Worm (Caenorhabditis elegans): Measurements from ENCODE around the gene tat-2.

tat-2 gene

ce11 chrIV:4885435-4885834 is 38.7 kb upstream of the tat-2 start:
- TF ChIP-seq mxl-2 (GFP tag; conservative IDR thresholded peaks at IDR 0.05) (no peak), D1046.2 (GFP tag; IDR thresholded peaks at IDR 0.05) (no peak), F26F4.8 (GFP tag; conservative IDR thresholded peaks at IDR 0.05) (peak; percentile 66; the same call in 1 of the 2 replicates), pha-4 (GFP tag; IDR thresholded peaks at IDR 0.05) (no peak), pha-4 (tag; optimal IDR thresholded peaks at IDR 0.05) (no peak), hlh-30 (tag; optimal IDR thresholded peaks at IDR 0.05; ENCODE audit: insufficient read depth) (no peak), lin-13 (GFP tag; optimal IDR thresholded peaks at IDR 0.05) (no peak), nhr-76 (tag; optimal IDR thresholded peaks at IDR 0.05) (no peak), nhr-48 (tag; optimal IDR thresholded peaks at IDR 0.05) (no peak), snpc-1.2 (GFP tag; IDR thresholded peaks at IDR 0.05) (peak; percentile 96)

- no peak for TF ChIP-seq daf-16 (GFP tag; optimal IDR thresholded peaks at IDR 0.05)
- TF ChIP-seq daf-16 (tag; optimal IDR thresholded peaks at IDR 0.05), result no peak
- no peak for TF ChIP-seq lim-7 (GFP tag; IDR thresholded peaks at IDR 0.05)
- no peak for TF ChIP-seq ceh-44 (GFP tag; IDR thresholded peaks at IDR 0.05)
- no peak for TF ChIP-seq saeg-2 (GFP tag; IDR thresholded peaks at IDR 0.05)
- TF ChIP-seq tag-97 (GFP tag; IDR thresholded peaks at IDR 0.05), result no peak
- no peak for TF ChIP-seq F10B5.3 (tag; optimal IDR thresholded peaks at IDR 0.05)
- TF ChIP-seq nhr-28 (tag; optimal IDR thresholded peaks at IDR 0.05), result no peak
- TF ChIP-seq hmg-1.1 (GFP tag; IDR thresholded peaks at IDR 0.05), result no peak
Measured at ce11 chrIV:4883984-4884383, 37.3 kb upstream of the tat-2 start, which contains the start of gene str-166. TSS of gene str-166 (plus strand) at chrIV:4884284.

- TF ChIP-seq pqm-1 (tag; optimal IDR thresholded peaks at IDR 0.05), result no peak
- TF ChIP-seq nhr-102 (tag; optimal IDR thresholded peaks at IDR 0.05), result peak; percentile 81
- TF ChIP-seq lin-38 (GFP tag; IDR thresholded peaks at IDR 0.05), result no peak; the same call in none of the 2 replicates
- no peak for TF ChIP-seq Y105C5A.15 (GFP tag; IDR thresholded peaks at IDR 0.05)
- no peak for TF ChIP-seq nhr-41 (GFP tag; IDR thresholded peaks at IDR 0.05)
- no peak for TF ChIP-seq fkh-10 (GFP tag; optimal IDR thresholded peaks at IDR 0.05)
- TF ChIP-seq nhr-111 (GFP tag; optimal IDR thresholded peaks at IDR 0.05), result no peak
- TF ChIP-seq nhr-48 (tag; optimal IDR thresholded peaks at IDR 0.05), result peak; percentile 52
- no peak for TF ChIP-seq egl-27 (tag; optimal IDR thresholded peaks at IDR 0.05)
- no peak for TF ChIP-seq ceh-28 (tag; optimal IDR thresholded peaks at IDR 0.05)
- no peak for TF ChIP-seq saeg-2 (GFP tag; IDR thresholded peaks at IDR 0.05)
- TF ChIP-seq lin-13 (GFP tag; optimal IDR thresholded peaks at IDR 0.05), result peak; percentile 48
- TF ChIP-seq F10B5.3 (tag; optimal IDR thresholded peaks at IDR 0.05), result peak; percentile 18
- TF ChIP-seq madf-5 (GFP tag; IDR thresholded peaks at IDR 0.05), result no peak
- no peak for TF ChIP-seq nhr-76 (tag; optimal IDR thresholded peaks at IDR 0.05)
- TF ChIP-seq unc-130 (GFP tag; optimal IDR thresholded peaks at IDR 0.05), result peak; percentile 58
- peak; percentile 100 for TF ChIP-seq snpc-1.2 (GFP tag; IDR thresholded peaks at IDR 0.05)
- no peak for TF ChIP-seq sdz-12 (GFP tag; optimal IDR thresholded peaks at IDR 0.05)
- TF ChIP-seq daf-16 (GFP tag; optimal IDR thresholded peaks at IDR 0.05), result peak in 1 of 2 experiments; percentile 79
- TF ChIP-seq daf-16 (tag; optimal IDR thresholded peaks at IDR 0.05), result peak; percentile 37
- TF ChIP-seq daf-12 (tag; optimal IDR thresholded peaks at IDR 0.05), result no peak
- TF ChIP-seq spr-1 (tag; optimal IDR thresholded peaks at IDR 0.05), result peak; percentile 16
- peak; percentile 27 for TF ChIP-seq nhr-10 (tag; optimal IDR thresholded peaks at IDR 0.05)
- no peak for TF ChIP-seq ceh-62 (tag; optimal IDR thresholded peaks at IDR 0.05)
- peak; percentile 100 for TF ChIP-seq ceh-44 (GFP tag; IDR thresholded peaks at IDR 0.05)
- TF ChIP-seq zip-11 (GFP tag; IDR thresholded peaks at IDR 0.05), result no peak
- peak; percentile 71; the same call in 1 of the 2 replicates for TF ChIP-seq mdt-29 (GFP tag; IDR thresholded peaks at IDR 0.05)
- peak; percentile 94 for TF ChIP-seq aha-1 (tag)
- no peak for TF ChIP-seq T26A8.4 (GFP tag; IDR thresholded peaks at IDR 0.05)
- TF ChIP-seq ceh-82 (tag; optimal IDR thresholded peaks at IDR 0.05), result no peak
- TF ChIP-seq mxl-3 (GFP tag; optimal IDR thresholded peaks at IDR 0.05), result peak; percentile 73
- TF ChIP-seq rbr-2 (tag; optimal IDR thresholded peaks at IDR 0.05), result peak; percentile 57
- TF ChIP-seq arid-1 (GFP tag; conservative IDR thresholded peaks at IDR 0.05), result peak; percentile 61
- no peak for TF ChIP-seq zip-2 (tag; optimal IDR thresholded peaks at IDR 0.05)
- TF ChIP-seq hif-1 (tag; optimal IDR thresholded peaks at IDR 0.05), result no peak
- peak; percentile 94 for TF ChIP-seq F49E8.2 (tag; optimal IDR thresholded peaks at IDR 0.05; ENCODE audit: borderline replicate concordance)
- no peak for TF ChIP-seq ctbp-1 (GFP tag; IDR thresholded peaks at IDR 0.05)
- TF ChIP-seq dmd-6 (GFP tag; IDR thresholded peaks at IDR 0.05), result no peak
Measured at ce11 chrIV:4880634-4881033, 33.9 kb upstream of the tat-2 start.
